Fruit fly (Drosophila melanogaster): ENCODE measurements around the gene Eip63E.
A peak's percentile ranks its signal among the peaks of the same experiment; 100 is the strongest.

The Eip63E gene

DNA sequence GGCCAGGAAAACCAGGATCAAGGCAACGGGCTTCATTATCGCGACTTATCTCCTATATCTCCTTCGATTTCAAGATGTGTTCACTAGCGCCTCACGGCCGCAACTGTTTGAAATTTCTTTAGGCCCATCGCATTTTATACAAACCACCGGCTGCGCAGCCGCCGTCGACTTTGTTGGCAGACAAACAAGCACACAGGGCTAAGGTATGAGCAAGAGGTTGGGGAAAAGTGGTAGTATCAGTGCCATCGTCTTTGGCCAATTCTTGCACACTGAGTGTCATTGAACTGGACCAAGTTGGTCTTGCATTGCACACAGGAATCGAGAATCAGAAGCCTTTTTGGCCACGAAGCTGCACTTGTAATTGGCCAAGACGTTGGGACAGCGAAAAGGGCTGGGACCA is 3.0 kb upstream of the Eip63E start, which contains the start of gene ImpE2:
Gene ImpE2 (minus strand): TSS at position 115 of the 400 bp plus-strand sequence.
- TF ChIP-seq CG9139 (GFP tag; optimal IDR thresholded peaks at IDR 0.05): no peak
- TF ChIP-seq dsx (GFP tag; optimal IDR thresholded peaks at IDR 0.05; ENCODE audit: poor library complexity, severe bottlenecking): peak; percentile 38

- TF ChIP-seq OdsH (GFP tag; optimal IDR thresholded peaks at IDR 0.05) (peak; percentile 55), Lpt (GFP tag; optimal IDR thresholded peaks at IDR 0.05) (no peak), fkh (GFP tag; optimal IDR thresholded peaks at IDR 0.05) (no peak), Gug (GFP tag; IDR thresholded peaks at IDR 0.05) (no peak), CG34406 (GFP tag; optimal IDR thresholded peaks at IDR 0.05) (peak; percentile 41), Ets96B (tag; optimal IDR thresholded peaks at IDR 0.05) (peak; percentile 66), esn (GFP tag; optimal IDR thresholded peaks at IDR 0.05) (peak; percentile 81), CG7368 (GFP tag; optimal IDR thresholded peaks at IDR 0.05) (no peak), CG11762 (GFP tag; optimal IDR thresholded peaks at IDR 0.05; ENCODE audit: insufficient read depth) (peak; percentile 16), fd85E (GFP tag; optimal IDR thresholded peaks at IDR 0.05) (no peak), vri (GFP tag; optimal IDR thresholded peaks at IDR 0.05) (peak; percentile 11), Smox (GFP tag; optimal IDR thresholded peaks at IDR 0.05) (peak; percentile 74), CG8319 (GFP tag; optimal IDR thresholded peaks at IDR 0.05) (no peak), CG10631 (GFP tag; optimal IDR thresholded peaks at IDR 0.05) (peak; percentile 81), CG3919 (GFP tag; optimal IDR thresholded peaks at IDR 0.05) (peak; percentile 68), CG16779 (tag; optimal IDR thresholded peaks at IDR 0.05) (peak; percentile 31), Sox14 (GFP tag; optimal IDR thresholded peaks at IDR 0.05) (peak; percentile 73), CG6792 (GFP tag; optimal IDR thresholded peaks at IDR 0.05) (peak; percentile 48), CG3032 (tag; optimal IDR thresholded peaks at IDR 0.05) (peak; percentile 72), CG6808 (GFP tag; optimal IDR thresholded peaks at IDR 0.05) (peak; percentile 67), CG6163 (GFP tag; IDR thresholded peaks at IDR 0.05) (no peak), CG8632 (GFP tag; optimal IDR thresholded peaks at IDR 0.05) (peak; percentile 9), CG15336 (GFP tag; IDR thresholded peaks at IDR 0.05) (no peak), Met (GFP tag; optimal IDR thresholded peaks at IDR 0.05) (peak; percentile 77), Sox102F (GFP tag; optimal IDR thresholded peaks at IDR 0.05) (peak; percentile 65), eg (GFP tag; IDR thresholded peaks at IDR 0.05) (no peak), fd59A (GFP tag; optimal IDR thresholded peaks at IDR 0.05) (peak; percentile 48), Eip75B (GFP tag; optimal IDR thresholded peaks at IDR 0.05) (peak; percentile 63), Blimp-1 (GFP tag; optimal IDR thresholded peaks at IDR 0.05) (no peak), CG4318 (GFP tag; optimal IDR thresholded peaks at IDR 0.05) (peak; percentile 14), lz (GFP tag; optimal IDR thresholded peaks at IDR 0.05) (peak; percentile 64), CG32006 (GFP tag; optimal IDR thresholded peaks at IDR 0.05) (peak; percentile 38), acj6 (GFP tag; optimal IDR thresholded peaks at IDR 0.05) (peak; percentile 59), achi (GFP tag; optimal IDR thresholded peaks at IDR 0.05) (peak; percentile 56), pdm3 (GFP tag; optimal IDR thresholded peaks at IDR 0.05) (peak; percentile 38), Eip78C (GFP tag) (peak; percentile 88), Hr39 (GFP tag; optimal IDR thresholded peaks at IDR 0.05) (peak; percentile 64), CG31627 (GFP tag; optimal IDR thresholded peaks at IDR 0.05) (peak; percentile 59), salr (GFP tag; optimal IDR thresholded peaks at IDR 0.05) (peak in 1 of 2 experiments; percentile 54), spab (GFP tag; optimal IDR thresholded peaks at IDR 0.05) (peak; percentile 64), cyc (GFP tag; optimal IDR thresholded peaks at IDR 0.05) (peak; percentile 65), CG10669 (GFP tag; optimal IDR thresholded peaks at IDR 0.05) (peak; percentile 28), svp (GFP tag) (peak; percentile 85), net (GFP tag; optimal IDR thresholded peaks at IDR 0.05) (peak; percentile 30), Hr38 (GFP tag; optimal IDR thresholded peaks at IDR 0.05) (no peak), CG11902 (GFP tag; optimal IDR thresholded peaks at IDR 0.05) (no peak), ss (GFP tag; optimal IDR thresholded peaks at IDR 0.05) (no peak), CG8119 (GFP tag; IDR thresholded peaks at IDR 0.05) (0 out of 3 replicates have a peak, but pooled peaks have one; percentile 27)
These were observed 2.6 kb upstream of the Eip63E start for dm6 chr3L:3512998-3513397.

Data from whole organism, prepupa.